Worm (Caenorhabditis elegans) whole organism, early embryonic: Measurements from ENCODE around the gene acl-1.

ENCODE experiments used
- B0310.2 ChIP-seq: sonication (generic microtip); optimal IDR thresholded peaks from 2 replicates; lab custom pipeline; 2016; ENCODE audit warnings: mild to moderate bottlenecking, missing genetic modification characterization, missing compliant biosample characterization
- F13C5.2 ChIP-seq: sonication (generic microtip); optimal IDR thresholded peaks from 2 replicates; lab custom pipeline; 2017; ENCODE audit warnings: mild to moderate bottlenecking, missing genetic modification characterization, inconsistent platforms, missing compliant biosample characterization
- aly-1 ChIP-seq: sonication (generic microtip); optimal IDR thresholded peaks from 2 replicates; lab custom pipeline; 2016; ENCODE audit warnings: missing genetic modification characterization, missing compliant biosample characterization
- ama-1 ChIP-seq: fragments of 150-350 bp; optimal IDR thresholded peaks from 2 replicates; lab custom pipeline; 2014
- ceh-13 ChIP-seq: fragments of 200-800 bp; sonication (Bioruptor generic); optimal IDR thresholded peaks from 2 replicates; lab custom pipeline; 2018; ENCODE audit warnings: mild to moderate bottlenecking, missing genetic modification characterization, missing compliant biosample characterization
- flt-1 ChIP-seq: fragments of 200-800 bp; sonication (Bioruptor generic); IDR thresholded peaks from 2 replicates; pipeline ENCODE4 v1.3.6; 2022; ENCODE audit warnings: missing genetic modification characterization, missing compliant biosample characterization
- hmg-4 ChIP-seq: fragments of 200-800 bp; sonication (Bioruptor generic); optimal IDR thresholded peaks from 2 replicates; lab custom pipeline; 2018; ENCODE audit warnings: mild to moderate bottlenecking, missing genetic modification characterization, missing compliant biosample characterization
- hnd-1 ChIP-seq: sonication (generic microtip); optimal IDR thresholded peaks from 2 replicates; lab custom pipeline; 2016; ENCODE audit warnings: missing genetic modification characterization, missing compliant biosample characterization
- sea-1 ChIP-seq: fragments of 200-800 bp; sonication (Bioruptor generic); conservative IDR thresholded peaks from 2 replicates; pipeline ENCODE4 v1.3.6; 2022; ENCODE audit warnings: missing genetic modification characterization, missing compliant biosample characterization
- tbx-37 ChIP-seq: fragments of 200-800 bp; sonication (Bioruptor generic); conservative IDR thresholded peaks from 2 replicates; pipeline ENCODE4 v1.3.6; 2022; ENCODE audit warnings: missing genetic modification reagents, missing genetic modification characterization, missing compliant biosample characterization

- TF ChIP-seq ama-1: no peak
- no peak for TF ChIP-seq aly-1
- no peak for TF ChIP-seq tbx-37
- TF ChIP-seq hmg-4: no peak
- no peak for TF ChIP-seq hnd-1 (tag; lab: Kevin White, UChicago)
- TF ChIP-seq ceh-13 (GFP tag; lab: Kevin White, UChicago): no peak
- no peak for TF ChIP-seq flt-1
- TF ChIP-seq F13C5.2: no peak
- no peak for TF ChIP-seq B0310.2
- no peak for TF ChIP-seq sea-1 (GFP tag; lab: Robert Waterston, UW)
These were observed 37.8 kb downstream of the acl-1 start, which contains the start of gene F53H4.3 for ce11 chrX:15887495-15887894.
